Fruit fly (Drosophila melanogaster) whole organism, embryonic: ENCODE measurements around the gene Awh.

Source experiments
- B-H2 ChIP-seq: fragments of 200-800 bp; sonication (Bioruptor generic); optimal IDR thresholded peaks from 2 replicates; lab custom pipeline; 2018; ENCODE audit warnings: missing biosample characterization, mild to moderate bottlenecking, missing genetic modification characterization
- CG11093 ChIP-seq: fragments of 200-800 bp; sonication (Bioruptor generic); IDR thresholded peaks from 3 replicates; pipeline ENCODE4 v1.3.6; 2022; ENCODE audit warnings: missing biosample characterization, missing genetic modification characterization
- CG11398 ChIP-seq: fragments of 200-800 bp; sonication (Bioruptor generic); optimal IDR thresholded peaks from 2 replicates; lab custom pipeline; 2016; ENCODE audit warnings: missing biosample characterization, missing genetic modification characterization
- CG11560 ChIP-seq: fragments of 200-800 bp; sonication (Bioruptor generic); IDR thresholded peaks from 3 replicates; pipeline ENCODE4 v1.3.6; 2022; ENCODE audit warnings: missing biosample characterization, missing genetic modification characterization
- CG12659 ChIP-seq: fragments of 200-800 bp; sonication (Bioruptor generic); optimal IDR thresholded peaks from 3 replicates; lab custom pipeline; 2017; ENCODE audit warnings: mild to moderate bottlenecking, missing biosample characterization, missing genetic modification reagents, missing genetic modification characterization
- CG12744 ChIP-seq: fragments of 200-800 bp; sonication (Bioruptor generic); optimal IDR thresholded peaks from 2 replicates; lab custom pipeline; 2016; ENCODE audit warnings: missing biosample characterization, missing genetic modification characterization
- CG13424 ChIP-seq: fragments of 200-800 bp; sonication (Bioruptor generic); optimal IDR thresholded peaks from 2 replicates; lab custom pipeline; 2019; ENCODE audit warnings: missing biosample characterization, mild to moderate bottlenecking, missing genetic modification characterization, moderate library complexity
- CG14710 ChIP-seq: fragments of 200-800 bp; sonication (Bioruptor generic); optimal IDR thresholded peaks from 3 replicates; lab custom pipeline; 2019; ENCODE audit warnings: missing biosample characterization, mild to moderate bottlenecking, missing genetic modification characterization, moderate library complexity
- CG16815 ChIP-seq: fragments of 200-800 bp; sonication (Bioruptor generic); optimal IDR thresholded peaks from 3 replicates; lab custom pipeline; 2017; ENCODE audit warnings: missing biosample characterization, mild to moderate bottlenecking, missing genetic modification characterization
- CG17361 ChIP-seq: fragments of 200-800 bp; sonication (Bioruptor generic); IDR thresholded peaks from 3 replicates; pipeline ENCODE4 v1.3.6; 2022; ENCODE audit warnings: missing biosample characterization, missing genetic modification characterization
- CG17568 ChIP-seq: fragments of 200-800 bp; sonication (Bioruptor generic); optimal IDR thresholded peaks from 2 replicates; lab custom pipeline; 2018; ENCODE audit warnings: missing biosample characterization, mild to moderate bottlenecking, missing genetic modification characterization, moderate library complexity
- CG18764 ChIP-seq: fragments of 200-800 bp; sonication (Bioruptor generic); optimal IDR thresholded peaks from 3 replicates; lab custom pipeline; 2016; ENCODE audit warnings: missing biosample characterization, missing genetic modification characterization
- CG2712 ChIP-seq: fragments of 200-800 bp; optimal IDR thresholded peaks from 3 replicates; lab custom pipeline; 2019; ENCODE audit warnings: missing biosample characterization, mild to moderate bottlenecking, missing genetic modification characterization, moderate library complexity
- CG2889 ChIP-seq: fragments of 200-800 bp; sonication (Bioruptor generic); IDR thresholded peaks from 3 replicates; pipeline ENCODE4 v1.3.6; 2022; ENCODE audit warnings: missing biosample characterization, missing genetic modification characterization
- CG33213 ChIP-seq: fragments of 200-800 bp; sonication (Bioruptor generic); optimal IDR thresholded peaks from 3 replicates; lab custom pipeline; 2016; ENCODE audit warnings: missing biosample characterization, missing genetic modification characterization
- CG4282 ChIP-seq: fragments of 200-800 bp; sonication (Bioruptor generic); optimal IDR thresholded peaks from 2 replicates; lab custom pipeline; 2016; ENCODE audit warnings: missing biosample characterization, missing genetic modification characterization
- CG4424 ChIP-seq: fragments of 200-800 bp; sonication (Bioruptor generic); optimal IDR thresholded peaks from 3 replicates; lab custom pipeline; 2016; ENCODE audit warnings: missing biosample characterization, missing genetic modification characterization
- CG6254 ChIP-seq: fragments of 200-800 bp; sonication (Bioruptor generic); optimal IDR thresholded peaks from 3 replicates; lab custom pipeline; 2017; ENCODE audit warnings: mild to moderate bottlenecking, missing biosample characterization, missing genetic modification reagents, missing genetic modification characterization
- CG7357 ChIP-seq: fragments of 200-800 bp; sonication (Bioruptor generic); IDR thresholded peaks from 3 replicates; pipeline ENCODE4 v1.3.6; 2022; ENCODE audit warnings: missing biosample characterization, missing genetic modification characterization
- CG9876 ChIP-seq: fragments of 200-800 bp; sonication (Bioruptor generic); optimal IDR thresholded peaks from 2 replicates; lab custom pipeline; 2016; ENCODE audit warnings: missing biosample characterization, missing genetic modification characterization
- CHES-1-like ChIP-seq: fragments of 200-800 bp; sonication (Bioruptor generic); optimal IDR thresholded peaks from 2 replicates; lab custom pipeline; 2016; ENCODE audit warnings: missing biosample characterization, missing genetic modification characterization
- CTCF ChIP-seq: fragments of 200-800 bp; sonication (Bioruptor generic); optimal IDR thresholded peaks from 2 replicates; lab custom pipeline; 2017; ENCODE audit warnings: missing biosample characterization, mild to moderate bottlenecking, missing genetic modification characterization, moderate library complexity
- D ChIP-seq, 2 experiments: fragments of 200-800 bp in 1 of 2; fragments of >200 bp in 1 of 2; sonication (Bioruptor generic) in 1 of 2; optimal IDR thresholded peaks; 2 replicates in 1 of 2; 3 replicates in 1 of 2; lab custom pipeline; 2017; ENCODE audit warnings: mild to moderate bottlenecking in 1 of 2, missing biosample characterization in 1 of 2, missing genetic modification characterization in 1 of 2, missing genetic modification reagents in 1 of 2
- Dek ChIP-seq: fragments of 200-800 bp; sonication (Bioruptor generic); optimal IDR thresholded peaks from 3 replicates; lab custom pipeline; 2019; ENCODE audit warnings: missing biosample characterization, mild to moderate bottlenecking, missing genetic modification characterization, moderate library complexity
- ERR ChIP-seq: fragments of 200-800 bp; sonication (Bioruptor generic); optimal IDR thresholded peaks from 2 replicates; lab custom pipeline; 2016; ENCODE audit warnings: missing biosample characterization, missing genetic modification characterization
- Ets65A ChIP-seq: fragments of 200-800 bp; sonication (Bioruptor generic); peaks from one replicate; lab custom pipeline; 2016; ENCODE audit warnings: missing biosample characterization, missing genetic modification characterization
- H15 ChIP-seq: fragments of 200-800 bp; sonication (Bioruptor generic); IDR thresholded peaks from 3 replicates; pipeline ENCODE4 v1.3.6; 2022; ENCODE audit warnings: missing biosample characterization, missing genetic modification characterization
- HLHmδ ChIP-seq: fragments of 200-800 bp; sonication (Bioruptor generic); optimal IDR thresholded peaks from 2 replicates; lab custom pipeline; 2018; ENCODE audit warnings: missing biosample characterization, mild to moderate bottlenecking, missing genetic modification characterization, moderate library complexity
- Hey ChIP-seq: fragments of 200-800 bp; sonication (Bioruptor generic); optimal IDR thresholded peaks from 3 replicates; lab custom pipeline; 2018; ENCODE audit warnings: missing biosample characterization, mild to moderate bottlenecking, missing genetic modification characterization
- HmgD ChIP-seq: fragments of 200-800 bp; sonication (Bioruptor generic); optimal IDR thresholded peaks from 3 replicates; lab custom pipeline; 2016; ENCODE audit warnings: missing biosample characterization, missing genetic modification characterization
- Mad ChIP-seq: fragments of 200-800 bp; sonication (Bioruptor generic); optimal IDR thresholded peaks from 2 replicates; lab custom pipeline; 2016; ENCODE audit warnings: missing biosample characterization, missing genetic modification characterization
- NfI ChIP-seq: fragments of 200-800 bp; sonication (Bioruptor generic); optimal IDR thresholded peaks from 3 replicates; lab custom pipeline; 2018; ENCODE audit warnings: missing biosample characterization, mild to moderate bottlenecking, missing genetic modification characterization, moderate library complexity
- Trl ChIP-seq, 3 experiments: fragments of >200 bp in 2 of 3; fragments of 200-800 bp in 1 of 3; sonication (Bioruptor generic) in 1 of 3; optimal IDR thresholded peaks; 2 replicates in 1 of 3; 3 replicates in 2 of 3; lab custom pipeline; 2016 to 2017; ENCODE audit warnings: missing biosample characterization in 1 of 3, missing genetic modification characterization in 1 of 3
- Vsx1 ChIP-seq: fragments of 200-800 bp; sonication (Bioruptor generic); optimal IDR thresholded peaks from 2 replicates; lab custom pipeline; 2017; ENCODE audit warnings: missing biosample characterization, mild to moderate bottlenecking, missing genetic modification characterization, missing genetic modification reagents
- az2 ChIP-seq: fragments of 200-800 bp; sonication (Bioruptor generic); optimal IDR thresholded peaks from 3 replicates; lab custom pipeline; 2016; ENCODE audit warnings: missing biosample characterization, missing genetic modification characterization
- disco-r ChIP-seq: fragments of 200-800 bp; sonication (Bioruptor generic); optimal IDR thresholded peaks from 2 replicates; lab custom pipeline; 2016; ENCODE audit warnings: missing biosample characterization, missing genetic modification characterization
- dm ChIP-seq: fragments of 200-800 bp; sonication (Bioruptor generic); optimal IDR thresholded peaks from 3 replicates; lab custom pipeline; 2016; ENCODE audit warnings: missing biosample characterization, missing genetic modification characterization
- dpn ChIP-seq, 2 experiments: fragments of 200-800 bp; sonication (Bioruptor generic); optimal IDR thresholded peaks; 3 replicates each; lab custom pipeline; 2016; ENCODE audit warnings: missing biosample characterization in 2 of 2, missing genetic modification characterization in 2 of 2
- ewg ChIP-seq: fragments of 200-800 bp; sonication (Bioruptor generic); optimal IDR thresholded peaks from 3 replicates; lab custom pipeline; 2017; ENCODE audit warnings: mild to moderate bottlenecking, missing biosample characterization, missing genetic modification reagents, missing genetic modification characterization
- eyg ChIP-seq: fragments of 200-800 bp; sonication (Bioruptor generic); optimal IDR thresholded peaks from 3 replicates; lab custom pipeline; 2016; ENCODE audit warnings: missing biosample characterization, missing genetic modification characterization
- fu2 ChIP-seq: fragments of 200-800 bp; sonication (Bioruptor generic); optimal IDR thresholded peaks from 2 replicates; lab custom pipeline; 2016; ENCODE audit warnings: missing biosample characterization, missing genetic modification characterization
- gfzf ChIP-seq: fragments of 200-800 bp; sonication (Bioruptor generic); optimal IDR thresholded peaks from 2 replicates; lab custom pipeline; 2016; ENCODE audit warnings: missing biosample characterization, mild to moderate bottlenecking, missing genetic modification characterization, moderate library complexity
- jing ChIP-seq: fragments of 200-800 bp; sonication (Bioruptor generic); optimal IDR thresholded peaks from 2 replicates; lab custom pipeline; 2018; ENCODE audit warnings: missing biosample characterization, mild to moderate bottlenecking, missing genetic modification characterization
- kni ChIP-seq: fragments of 200-800 bp; sonication (Bioruptor generic); optimal IDR thresholded peaks from 3 replicates; lab custom pipeline; 2017; ENCODE audit warnings: mild to moderate bottlenecking, missing biosample characterization, missing genetic modification reagents, missing genetic modification characterization
- lola ChIP-seq, 3 experiments: fragments of >200 bp in 2 of 3; fragments of 200-800 bp in 1 of 3; sonication (Bioruptor generic) in 1 of 3; optimal IDR thresholded peaks; 2 replicates each; lab custom pipeline; 2017 to 2019; ENCODE audit warnings: missing biosample characterization in 3 of 3, missing genetic modification characterization in 3 of 3, mild to moderate bottlenecking in 1 of 3, moderate library complexity in 1 of 3
- mirr ChIP-seq: fragments of 200-800 bp; sonication (Bioruptor generic); optimal IDR thresholded peaks from 3 replicates; lab custom pipeline; 2018; ENCODE audit warnings: missing biosample characterization, mild to moderate bottlenecking, missing genetic modification characterization
- mld ChIP-seq: fragments of 200-800 bp; sonication (Bioruptor generic); IDR thresholded peaks from 3 replicates; pipeline ENCODE4 v1.3.6; 2022; ENCODE audit warnings: missing biosample characterization, missing genetic modification characterization; ENCODE audit not compliant: partially characterized antibody
- nerfin-2 ChIP-seq: fragments of 200-800 bp; sonication (Bioruptor generic); IDR thresholded peaks from 2 replicates; pipeline ENCODE4 v1.3.6; 2022; ENCODE audit warnings: missing biosample characterization, missing genetic modification characterization; ENCODE audit not compliant: partially characterized antibody
- twi ChIP-seq: fragments of 200-800 bp; optimal IDR thresholded peaks from 2 replicates; lab custom pipeline; 2019; ENCODE audit warnings: missing biosample characterization, mild to moderate bottlenecking, missing genetic modification characterization, moderate library complexity
- vfl ChIP-seq: fragments of 200-800 bp; sonication (Bioruptor generic); optimal IDR thresholded peaks from 2 replicates; lab custom pipeline; 2016; ENCODE audit warnings: missing biosample characterization, missing genetic modification characterization

Gene Awh

dm6 chr3L:3898978-3899377 lies 53.0 kb downstream of the Awh start, which contains the start of gene Ccz1 (continued):
- TF ChIP-seq CG18764 (GFP tag; lab: Kevin White, UChicago) (peak; percentile 67), Mad (GFP tag; lab: Kevin White, UChicago) (peak; percentile 74), CG33213 (peak; percentile 91), CG6254 (GFP tag; lab: Kevin White, UChicago) (no peak), CHES-1-like (peak; percentile 79), HLHmδ (GFP tag; lab: Kevin White, UChicago) (no peak), twi (tag; lab: Kevin White, UChicago) (peak; percentile 39), CG2889 (GFP tag; lab: Robert Waterston, UW) (no peak), CG7357 (GFP tag; lab: Robert Waterston, UW) (0 out of 3 replicates have a peak, but pooled peaks have one; percentile 12), CG11560 (tag; lab: Robert Waterston, UW) (no peak), ERR (GFP tag; lab: Kevin White, UChicago) (peak; percentile 62), kni (GFP tag; lab: Kevin White, UChicago) (peak; percentile 71), CG16815 (GFP tag; lab: Kevin White, UChicago) (peak; percentile 5), NfI (GFP tag; lab: Kevin White, UChicago) (peak; percentile 65), CG17361 (GFP tag; lab: Robert Waterston, UW) (no peak), CG11093 (GFP tag; lab: Robert Waterston, UW) (peak; percentile 33; the same call in 1 of the 3 replicates), CTCF (no peak), disco-r (peak; percentile 34), CG14710 (tag; lab: Kevin White, UChicago) (peak; percentile 65), jing (GFP tag; lab: Kevin White, UChicago) (peak; percentile 6), dm (GFP tag; lab: Kevin White, UChicago) (peak; percentile 43), CG12744 (GFP tag; lab: Kevin White, UChicago) (peak; percentile 66), CG13424 (tag; lab: Kevin White, UChicago) (peak; percentile 71), CG2712 (peak; percentile 23), vfl (peak; percentile 50), gfzf (GFP tag; lab: Kevin White, UChicago) (peak; percentile 87), HmgD (GFP tag; lab: Kevin White, UChicago) (peak; percentile 64), CG4282 (GFP tag; lab: Kevin White, UChicago) (peak; percentile 21), ewg (GFP tag; lab: Kevin White, UChicago) (peak; percentile 67), D (optimal IDR thresholded peaks at IDR 0.05; lab: Kevin White, UChicago) (no peak), D (GFP tag; optimal IDR thresholded peaks at IDR 0.05; lab: Kevin White, UChicago) (peak; percentile 21), mirr (GFP tag; lab: Kevin White, UChicago) (peak; percentile 28), fu2 (GFP tag; lab: Kevin White, UChicago) (peak; percentile 54), eyg (GFP tag; lab: Kevin White, UChicago) (peak; percentile 69), CG4424 (GFP tag; lab: Kevin White, UChicago) (peak; percentile 68), az2 (GFP tag; lab: Kevin White, UChicago) (peak; percentile 22), nerfin-2 (no peak), CG11398 (GFP tag; lab: Kevin White, UChicago) (peak; percentile 81), Dek (tag; lab: Kevin White, UChicago) (peak; percentile 34), dpn (GFP tag; optimal IDR thresholded peaks at IDR 0.05; lab: Kevin White, UChicago) (peak; percentile 33 to 77), CG12659 (GFP tag; lab: Kevin White, UChicago) (peak; percentile 93), mld (GFP tag; lab: Robert Waterston, UW) (no peak), B-H2 (GFP tag; lab: Kevin White, UChicago) (peak; percentile 76), CG9876 (peak; percentile 66), CG17568 (GFP tag; lab: Kevin White, UChicago) (peak; percentile 63), Vsx1 (GFP tag; lab: Kevin White, UChicago) (peak; percentile 30), H15 (GFP tag; lab: Robert Waterston, UW) (no peak), Trl (optimal IDR thresholded peaks at IDR 0.05; lab: Kevin White, UChicago) (no peak), Trl (GFP tag; optimal IDR thresholded peaks at IDR 0.05; lab: Kevin White, UChicago) (peak; percentile 83), Hey (tag; lab: Kevin White, UChicago) (peak; percentile 46), Ets65A (GFP tag; lab: Kevin White, UChicago) (peak; percentile 84), lola (GFP tag; optimal IDR thresholded peaks at IDR 0.05; lab: Kevin White, UChicago) (peak in 1 of 3 experiments; percentile 50)
